Fruit fly (Drosophila melanogaster): ENCODE data around the gene Cht11.

Cht11 gene

dm6 chrX:6868024-6868628 lies 18.8 kb upstream of the Cht11 start (continued):
- peak; percentile 92 for TF ChIP-seq CG4360 (GFP tag; IDR thresholded peaks at IDR 0.05)
- TF ChIP-seq CG2120 (GFP tag; optimal IDR thresholded peaks at IDR 0.05) = peak; percentile 26
- 0 out of 3 replicates have a peak, but pooled peaks have one; percentile 26 for TF ChIP-seq sr (GFP tag; IDR thresholded peaks at IDR 0.05)
- TF ChIP-seq aop (GFP tag; IDR thresholded peaks at IDR 0.05) = 0 out of 2 replicates have a peak, but pooled peaks have one; percentile 16
- TF ChIP-seq CG18476 (GFP tag; optimal IDR thresholded peaks at IDR 0.05) = no peak
- no peak for TF ChIP-seq Mad (GFP tag; optimal IDR thresholded peaks at IDR 0.05)
- TF ChIP-seq sd (tag; optimal IDR thresholded peaks at IDR 0.05) = peak; percentile 72
- TF ChIP-seq CG7556 (GFP tag; optimal IDR thresholded peaks at IDR 0.05) = peak; percentile 93
- no peak for TF ChIP-seq CG7786 (GFP tag; optimal IDR thresholded peaks at IDR 0.05)
- no peak for TF ChIP-seq wek (GFP tag; optimal IDR thresholded peaks at IDR 0.05)
- peak; percentile 47 for TF ChIP-seq ash1 (GFP tag; optimal IDR thresholded peaks at IDR 0.05)
- TF ChIP-seq CG13287 (GFP tag; IDR thresholded peaks at IDR 0.05; ENCODE audit: partially characterized antibody) = peak; percentile 46; the same call in 1 of the 2 replicates
- TF ChIP-seq CG17361 (GFP tag; IDR thresholded peaks at IDR 0.05) = no peak; the same call in 2 of the 3 replicates
- peak; percentile 33; the same call in 1 of the 2 replicates for TF ChIP-seq Atf6 (GFP tag; IDR thresholded peaks at IDR 0.05)
- peak; percentile 55 for TF ChIP-seq Med (GFP tag)
- TF ChIP-seq prd (optimal IDR thresholded peaks at IDR 0.05) = no peak
- 0 out of 3 replicates have a peak, but pooled peaks have one; percentile 4 for TF ChIP-seq prd (GFP tag; IDR thresholded peaks at IDR 0.05)
- peak; percentile 43 for TF ChIP-seq nmo (GFP tag; optimal IDR thresholded peaks at IDR 0.05)
- no peak for TF ChIP-seq CG15514 (GFP tag; optimal IDR thresholded peaks at IDR 0.05)
- no peak for TF ChIP-seq MESR4 (GFP tag; optimal IDR thresholded peaks at IDR 0.05)
- TF ChIP-seq seq (GFP tag; IDR thresholded peaks at IDR 0.05) = peak; percentile 6; the same call in 1 of the 2 replicates
- 0 out of 2 replicates have a peak, but pooled peaks have one; percentile 12 for TF ChIP-seq unc-4 (GFP tag; IDR thresholded peaks at IDR 0.05; ENCODE audit: partially characterized antibody)
- 0 out of 3 replicates have a peak, but pooled peaks have one; percentile 21 for TF ChIP-seq Mrtf (GFP tag; IDR thresholded peaks at IDR 0.05)
- TF ChIP-seq CG7839 (tag; optimal IDR thresholded peaks at IDR 0.05) = no peak
- peak; percentile 40; the same call in 1 of the 3 replicates for TF ChIP-seq zfh1 (GFP tag; IDR thresholded peaks at IDR 0.05)
- TF ChIP-seq bsh (GFP tag; optimal IDR thresholded peaks at IDR 0.05) = peak in 1 of 2 experiments; percentile 27
- peak; percentile 75 for TF ChIP-seq chm (GFP tag; IDR thresholded peaks at IDR 0.05)
- TF ChIP-seq Adf1 (GFP tag; IDR thresholded peaks at IDR 0.05) = peak; percentile 99
- peak; percentile 62; the same call in 1 of the 2 replicates for TF ChIP-seq CG42726 (GFP tag; IDR thresholded peaks at IDR 0.05; ENCODE audit: partially characterized antibody)
- TF ChIP-seq peb (GFP tag; IDR thresholded peaks at IDR 0.05) = no peak
- no peak for TF ChIP-seq CG14710 (tag; optimal IDR thresholded peaks at IDR 0.05)
- TF ChIP-seq sens-2 (GFP tag; IDR thresholded peaks at IDR 0.05) = peak; percentile 40; the same call in 1 of the 2 replicates
- peak; percentile 18 for TF ChIP-seq h (optimal IDR thresholded peaks at IDR 0.05)
- peak; percentile 75 for TF ChIP-seq pros (GFP tag; optimal IDR thresholded peaks at IDR 0.05)
- 0 out of 3 replicates have a peak, but pooled peaks have one; percentile 8 for TF ChIP-seq Aef1 (GFP tag; IDR thresholded peaks at IDR 0.05)
- TF ChIP-seq CG13624 (GFP tag; optimal IDR thresholded peaks at IDR 0.05) = no peak
- TF ChIP-seq Rfx (GFP tag; IDR thresholded peaks at IDR 0.05) = peak; percentile 44; the same call in 1 of the 2 replicates
- peak in 1 of 2 experiments; percentile 3 for TF ChIP-seq Hr78 (GFP tag; optimal IDR thresholded peaks at IDR 0.05)
- no peak for TF ChIP-seq Elba2 (GFP tag; optimal IDR thresholded peaks at IDR 0.05)
- peak; percentile 60 for TF ChIP-seq sens (GFP tag)
- no peak for TF ChIP-seq CG30403 (GFP tag; optimal IDR thresholded peaks at IDR 0.05)
- TF ChIP-seq tup (GFP tag; optimal IDR thresholded peaks at IDR 0.05) = no peak
